In genomic region chr3R:5813157-5813659, dm6 we compare ENCODE assay signal across 2 fruit fly cellular contexts.
TF ChIP-seq lines count a peak whose summit lies in the region.

Gene CG42675 (plus strand): TSS chr3R:5813609.

TF ChIP-seq in whole organism, embryonic, 481 proteins besides CTCF, POLR2A, EP300 and RAD21 (continued from another document):
- TF ChIP-seq CG18619 (GFP tag; optimal IDR thresholded peaks at IDR 0.05; lab: Kevin White, UChicago): no peak
- no peak for TF ChIP-seq dimm (GFP tag; IDR thresholded peaks at IDR 0.05; lab: Robert Waterston, UW)
- no peak for TF ChIP-seq CG2202 (tag; optimal IDR thresholded peaks at IDR 0.05; lab: Kevin White, UChicago)
- TF ChIP-seq Atf-2 (GFP tag; optimal IDR thresholded peaks at IDR 0.05; lab: Kevin White, UChicago): no peak
- peak; percentile 27; the same call in 1 of the 2 replicates for TF ChIP-seq Drgx (GFP tag; IDR thresholded peaks at IDR 0.05; lab: Robert Waterston, UW)
- TF ChIP-seq Deaf1 (tag; optimal IDR thresholded peaks at IDR 0.05; lab: Kevin White, UChicago): peak; percentile 25
TF ChIP-seq in whole organism, embryonic: peak in this region for 4.

TF ChIP-seq in whole organism, prepupa, 60 proteins besides CTCF, POLR2A, EP300 and RAD21 (continued from another document):
- TF ChIP-seq vri (GFP tag; optimal IDR thresholded peaks at IDR 0.05; lab: Kevin White, UChicago) (no peak), Ets21C (GFP tag; optimal IDR thresholded peaks at IDR 0.05; lab: Kevin White, UChicago) (no peak), lz (GFP tag; optimal IDR thresholded peaks at IDR 0.05; lab: Kevin White, UChicago) (no peak), CG1621 (tag; optimal IDR thresholded peaks at IDR 0.05; lab: Kevin White, UChicago) (peak; percentile 4), pdm3 (GFP tag; optimal IDR thresholded peaks at IDR 0.05; lab: Kevin White, UChicago) (no peak), CG6854 (GFP tag; optimal IDR thresholded peaks at IDR 0.05; lab: Kevin White, UChicago) (no peak)
